Worm (Caenorhabditis elegans) whole organism, midembryonic: Measurements from ENCODE around the gene gpd-3.

ENCODE experiments used
- T22C8.4 ChIP-seq: fragments of 200-800 bp; sonication (Bioruptor generic); IDR thresholded peaks from 2 replicates; pipeline ENCODE4 v1.3.6; 2022; ENCODE audit warnings: missing genetic modification characterization, missing compliant biosample characterization
- cog-1 ChIP-seq: sonication (generic microtip); optimal IDR thresholded peaks from 2 replicates; lab custom pipeline; 2016; ENCODE audit warnings: missing genetic modification characterization, missing compliant biosample characterization
- flt-1 ChIP-seq: fragments of 200-800 bp; sonication (Bioruptor generic); IDR thresholded peaks from 2 replicates; pipeline ENCODE4 v1.3.6; 2022; ENCODE audit warnings: missing genetic modification characterization, missing compliant biosample characterization
- klf-2 ChIP-seq: fragments of 200-800 bp; sonication (Bioruptor generic); conservative IDR thresholded peaks from 2 replicates; pipeline ENCODE4 v1.3.6; 2022; ENCODE audit warnings: missing genetic modification reagents, missing genetic modification characterization, missing compliant biosample characterization
- med-1 ChIP-seq: sonication (generic microtip); optimal IDR thresholded peaks from 2 replicates; lab custom pipeline; 2017; ENCODE audit warnings: missing genetic modification characterization, mild to moderate bottlenecking, missing compliant biosample characterization, antibody characterized with exemption, missing genetic modification reagents; ENCODE audit not compliant: insufficient read depth
- ref-1 ChIP-seq: fragments of 200-800 bp; sonication (Bioruptor generic); conservative IDR thresholded peaks from 2 replicates; pipeline ENCODE4 v1.3.6; 2022; ENCODE audit warnings: missing genetic modification reagents, missing genetic modification characterization, missing compliant biosample characterization
- tab-1 ChIP-seq: fragments of 200-800 bp; sonication (Bioruptor generic); IDR thresholded peaks from 2 replicates; pipeline ENCODE4 v1.3.6; 2022; ENCODE audit warnings: missing genetic modification characterization, missing compliant biosample characterization
- ztf-23 ChIP-seq: fragments of 200-800 bp; sonication (Bioruptor generic); IDR thresholded peaks from 2 replicates; pipeline ENCODE4 v1.3.6; 2022; ENCODE audit warnings: missing genetic modification reagents, missing genetic modification characterization, missing compliant biosample characterization
- ztf-29 ChIP-seq: fragments of 200-800 bp; sonication (Bioruptor generic); IDR thresholded peaks from 2 replicates; pipeline ENCODE4 v1.3.6; 2022; ENCODE audit warnings: missing genetic modification reagents, missing genetic modification characterization, missing compliant biosample characterization

gpd-3 gene

ce11 chrX:3112946-3113427, at the start of gene gpd-3:
Gene gpd-3, minus strand, starts transcription at chrX:3113341.
- TF ChIP-seq klf-2 (GFP tag; lab: Robert Waterston, UW): no peak
- TF ChIP-seq ztf-29 (GFP tag; lab: Robert Waterston, UW): no peak
- no peak for TF ChIP-seq tab-1
- no peak for TF ChIP-seq cog-1 (tag; lab: Kevin White, UChicago)
- no peak for TF ChIP-seq ztf-23 (GFP tag; lab: Robert Waterston, UW)
- TF ChIP-seq med-1 (GFP tag; lab: Kevin White, UChicago): no peak
- no peak for TF ChIP-seq ref-1
- no peak for TF ChIP-seq flt-1 (GFP tag; lab: Robert Waterston, UW)
- TF ChIP-seq T22C8.4: no peak

- TF ChIP-seq cog-1 (tag; lab: Kevin White, UChicago) (peak; percentile 24), flt-1 (GFP tag; lab: Robert Waterston, UW) (no peak), ztf-29 (GFP tag; lab: Robert Waterston, UW) (no peak), ref-1 (no peak), tab-1 (no peak), klf-2 (GFP tag; lab: Robert Waterston, UW) (no peak), med-1 (GFP tag; lab: Kevin White, UChicago) (no peak), ztf-23 (GFP tag; lab: Robert Waterston, UW) (no peak), T22C8.4 (0 out of 2 replicates have a peak, but pooled peaks have one; percentile 27)
These were observed 46.4 kb upstream of the gpd-3 start, which contains the start of gene gcc-1 for ce11 chrX:3159542-3159941. Gene gcc-1, plus strand, starts transcription at chrX:3159940.

ce11 chrX:3156062-3156791, 43.1 kb upstream of the gpd-3 start:
- no peak for TF ChIP-seq flt-1 (GFP tag; lab: Robert Waterston, UW)
- no peak for TF ChIP-seq med-1 (GFP tag; lab: Kevin White, UChicago)
- TF ChIP-seq klf-2 (GFP tag; lab: Robert Waterston, UW): no peak
- TF ChIP-seq ztf-23 (GFP tag; lab: Robert Waterston, UW): no peak
- TF ChIP-seq cog-1 (tag; lab: Kevin White, UChicago): no peak
- no peak for TF ChIP-seq tab-1
- no peak for TF ChIP-seq ztf-29 (GFP tag; lab: Robert Waterston, UW)
- TF ChIP-seq ref-1: no peak

- TF ChIP-seq klf-2 (GFP tag; lab: Robert Waterston, UW) (no peak), ztf-29 (GFP tag; lab: Robert Waterston, UW) (no peak), tab-1 (no peak), cog-1 (tag; lab: Kevin White, UChicago) (no peak), ref-1 (no peak), ztf-23 (GFP tag; lab: Robert Waterston, UW) (no peak), T22C8.4 (no peak), flt-1 (GFP tag; lab: Robert Waterston, UW) (no peak), med-1 (GFP tag; lab: Kevin White, UChicago) (no peak)
These were observed 42.1 kb upstream of the gpd-3 start for ce11 chrX:3155111-3155843.

ce11 chrX:3154562-3154961, 41.4 kb upstream of the gpd-3 start:
- no peak for TF ChIP-seq ztf-29 (GFP tag; lab: Robert Waterston, UW)
- no peak for TF ChIP-seq flt-1 (GFP tag; lab: Robert Waterston, UW)
- no peak for TF ChIP-seq med-1 (GFP tag; lab: Kevin White, UChicago)
- no peak for TF ChIP-seq klf-2 (GFP tag; lab: Robert Waterston, UW)
- no peak for TF ChIP-seq ref-1
- TF ChIP-seq cog-1 (tag; lab: Kevin White, UChicago): no peak
- no peak for TF ChIP-seq tab-1
- no peak for TF ChIP-seq ztf-23 (GFP tag; lab: Robert Waterston, UW)
- TF ChIP-seq T22C8.4: no peak

ce11 chrX:3153133-3153532, 40.0 kb upstream of the gpd-3 start:
- no peak for TF ChIP-seq tab-1
- TF ChIP-seq klf-2 (GFP tag; lab: Robert Waterston, UW): no peak
- TF ChIP-seq T22C8.4: no peak
- TF ChIP-seq ztf-23 (GFP tag; lab: Robert Waterston, UW): no peak
- no peak for TF ChIP-seq ztf-29 (GFP tag; lab: Robert Waterston, UW)
- no peak for TF ChIP-seq cog-1 (tag; lab: Kevin White, UChicago)
- no peak for TF ChIP-seq med-1 (GFP tag; lab: Kevin White, UChicago)
- TF ChIP-seq ref-1: no peak
- no peak for TF ChIP-seq flt-1 (GFP tag; lab: Robert Waterston, UW)

- TF ChIP-seq klf-2 (GFP tag; lab: Robert Waterston, UW) (no peak), tab-1 (no peak), ztf-23 (GFP tag; lab: Robert Waterston, UW) (no peak), T22C8.4 (no peak), ref-1 (no peak), med-1 (GFP tag; lab: Kevin White, UChicago) (no peak), cog-1 (tag; lab: Kevin White, UChicago) (no peak), flt-1 (GFP tag; lab: Robert Waterston, UW) (no peak), ztf-29 (GFP tag; lab: Robert Waterston, UW) (no peak)
These were observed 39.2 kb upstream of the gpd-3 start, which contains the start of gene bbln-1 for ce11 chrX:3152361-3152760. Gene bbln-1, minus strand, starts transcription at chrX:3152461.

ce11 chrX:3145265-3145664, 32.1 kb upstream of the gpd-3 start, which contains the start of gene C15C7.4:
Gene C15C7.4, plus strand, starts transcription at chrX:3145565.
- TF ChIP-seq ref-1: no peak
- no peak for TF ChIP-seq cog-1 (tag; lab: Kevin White, UChicago)

- TF ChIP-seq ztf-23 (GFP tag; lab: Robert Waterston, UW) (no peak), cog-1 (tag; lab: Kevin White, UChicago) (no peak), klf-2 (GFP tag; lab: Robert Waterston, UW) (no peak), tab-1 (no peak), flt-1 (GFP tag; lab: Robert Waterston, UW) (no peak), ztf-29 (GFP tag; lab: Robert Waterston, UW) (no peak), ref-1 (no peak), med-1 (GFP tag; lab: Kevin White, UChicago) (no peak), T22C8.4 (no peak)
These were observed 28.6 kb upstream of the gpd-3 start for ce11 chrX:3141704-3142103.
